Fruit fly (Drosophila melanogaster): ENCODE results near the gene CG32631.

Gene CG32631

dm6 chrX:13556172-13556571 lies at the start of gene CG32631:
TSS of gene CG32631 (plus strand) at chrX:13556472.
- TF ChIP-seq CG8478 (optimal IDR thresholded peaks at IDR 0.05) = no peak
- TF ChIP-seq CTCF (optimal IDR thresholded peaks at IDR 0.05) = no peak

dm6 chrX:13527706-13528105 lies 28.6 kb upstream of the CG32631 start, which contains the start of gene CG15754:
TSS of gene CG15754 (plus strand) at chrX:13528006.
- TF ChIP-seq CTCF (optimal IDR thresholded peaks at IDR 0.05) (no peak), CG8478 (optimal IDR thresholded peaks at IDR 0.05) (no peak)

dm6 chrX:13529673-13530072 lies 26.6 kb upstream of the CG32631 start:
- no peak for TF ChIP-seq CTCF (optimal IDR thresholded peaks at IDR 0.05)
- no peak for TF ChIP-seq CG8478 (optimal IDR thresholded peaks at IDR 0.05)

dm6 chrX:13530199-13530788 lies 26.0 kb upstream of the CG32631 start, which contains the start of gene CG44428:
TSS of gene CG44428 (minus strand) at chrX:13530249.
- TF ChIP-seq CG8478 (optimal IDR thresholded peaks at IDR 0.05) (no peak), CTCF (optimal IDR thresholded peaks at IDR 0.05) (no peak)

- TF ChIP-seq CTCF (optimal IDR thresholded peaks at IDR 0.05) = no peak
- TF ChIP-seq CG8478 (optimal IDR thresholded peaks at IDR 0.05) = no peak
Measured at dm6 chrX:13534100-13534499, 22.2 kb upstream of the CG32631 start, which contains the start of gene CG15756. TSS of gene CG15756 (plus strand) at chrX:13534400.

dm6 chrX:13536776-13537175 lies 19.5 kb upstream of the CG32631 start:
- TF ChIP-seq CTCF (optimal IDR thresholded peaks at IDR 0.05) = no peak
- TF ChIP-seq CG8478 (optimal IDR thresholded peaks at IDR 0.05) = no peak

dm6 chrX:13539448-13539847 lies 16.8 kb upstream of the CG32631 start:
- TF ChIP-seq CG8478 (optimal IDR thresholded peaks at IDR 0.05) = no peak
- TF ChIP-seq CTCF (optimal IDR thresholded peaks at IDR 0.05) = no peak

- TF ChIP-seq CG8478 (optimal IDR thresholded peaks at IDR 0.05) (no peak), CTCF (optimal IDR thresholded peaks at IDR 0.05) (no peak)
Measured at dm6 chrX:13540920-13541605, 15.2 kb upstream of the CG32631 start.

- TF ChIP-seq CTCF (optimal IDR thresholded peaks at IDR 0.05) = no peak
- TF ChIP-seq CG8478 (optimal IDR thresholded peaks at IDR 0.05) = no peak
Measured at dm6 chrX:13542084-13542483, 14.2 kb upstream of the CG32631 start.

dm6 chrX:13543343-13543742 lies 12.9 kb upstream of the CG32631 start, which contains the start of gene Cpr12A:
TSS of gene Cpr12A (plus strand) at chrX:13543643.
- TF ChIP-seq CG8478 (optimal IDR thresholded peaks at IDR 0.05) (no peak), CTCF (optimal IDR thresholded peaks at IDR 0.05) (no peak)

dm6 chrX:13555700-13556099 lies 572 bp upstream of the CG32631 start, which contains the start of gene CG11816:
TSS of gene CG11816 (minus strand) at chrX:13555800.
- no peak for TF ChIP-seq CTCF (optimal IDR thresholded peaks at IDR 0.05)
- no peak for TF ChIP-seq CG8478 (optimal IDR thresholded peaks at IDR 0.05)

- no peak for TF ChIP-seq CG8478 (optimal IDR thresholded peaks at IDR 0.05)
- no peak for TF ChIP-seq CTCF (optimal IDR thresholded peaks at IDR 0.05)
Measured at dm6 chrX:13561371-13561770, 5.1 kb downstream of the CG32631 start, which contains the start of gene CG32633. TSS of gene CG32633 (plus strand) at chrX:13561671.

- TF ChIP-seq CG8478 (optimal IDR thresholded peaks at IDR 0.05) (no peak), CTCF (optimal IDR thresholded peaks at IDR 0.05) (no peak)
Measured at dm6 chrX:13563042-13563441, 6.8 kb downstream of the CG32631 start.

dm6 chrX:13563483-13564443 lies 7.5 kb downstream of the CG32631 start, which contains the start of the genes CG46311 and Tpst:
TSS of gene CG46311 (plus strand) at chrX:13563823.
TSS of gene Tpst (plus strand) at chrX:13563823.
- TF ChIP-seq CG8478 (optimal IDR thresholded peaks at IDR 0.05) = no peak
- peak; percentile 99 to 100 for TF ChIP-seq CTCF (optimal IDR thresholded peaks at IDR 0.05)

Measured in S2 (cell line).